Worm (Caenorhabditis elegans): ENCODE measurements around the gene nspb-8.

Gene nspb-8

ce11 chrII:14580549-14580948, at the start of gene nspb-8, which contains the start of gene nspb-9:
Gene nspb-8 (minus strand): TSS chrII:14580649.
Gene nspb-9 (plus strand): TSS chrII:14580859.
- TF ChIP-seq gei-8 (GFP tag; optimal IDR thresholded peaks at IDR 0.05) = no peak
- no peak for TF ChIP-seq ceh-44 (GFP tag; IDR thresholded peaks at IDR 0.05)
- peak; percentile 42 for TF ChIP-seq aha-1 (tag)
- no peak for TF ChIP-seq vab-7 (GFP tag; IDR thresholded peaks at IDR 0.05)
- TF ChIP-seq zip-2 (tag; optimal IDR thresholded peaks at IDR 0.05) = no peak
- TF ChIP-seq mes-2 (tag; optimal IDR thresholded peaks at IDR 0.05; ENCODE audit: poor library complexity, severe bottlenecking) = no peak
- TF ChIP-seq unc-62 (GFP tag; optimal IDR thresholded peaks at IDR 0.05 in 1 of 2) = peak in 1 of 2 experiments; percentile 46
- TF ChIP-seq unc-62 (tag; optimal IDR thresholded peaks at IDR 0.05) = no peak
- no peak for TF ChIP-seq attf-4 (tag; optimal IDR thresholded peaks at IDR 0.05)
- TF ChIP-seq aly-2 (tag; optimal IDR thresholded peaks at IDR 0.05) = no peak
- no peak for TF ChIP-seq duxl-1 (tag; optimal IDR thresholded peaks at IDR 0.05; ENCODE audit: poor library complexity)
- TF ChIP-seq daf-16 (GFP tag; optimal IDR thresholded peaks at IDR 0.05) = no peak
- TF ChIP-seq daf-16 (tag; optimal IDR thresholded peaks at IDR 0.05) = no peak

DNA sequence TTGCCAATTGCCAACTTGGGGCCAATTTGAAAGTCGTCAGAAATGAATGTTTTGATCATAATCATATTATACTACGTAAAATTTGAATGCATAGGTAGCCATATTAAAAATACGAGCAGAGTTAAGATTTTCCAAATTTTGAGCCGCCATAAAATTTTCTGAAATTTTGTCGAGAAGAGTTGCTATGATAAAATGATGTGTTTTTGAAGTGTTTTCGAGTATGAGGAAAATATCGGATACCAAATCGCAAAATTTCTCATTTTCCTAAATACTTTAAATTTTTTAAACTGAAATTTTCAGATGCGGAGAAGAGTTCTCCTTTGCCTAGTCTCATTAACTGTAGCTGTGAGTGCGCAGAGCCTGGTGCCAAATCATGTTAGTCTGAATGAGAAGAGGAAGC, 46.9 kb upstream of the nspb-8 start, which contains the start of gene tag-297:
TSS of gene tag-297 (plus strand) at position 301 of the 400 bp plus-strand sequence.
- no peak for TF ChIP-seq spr-1 (tag; optimal IDR thresholded peaks at IDR 0.05)
- TF ChIP-seq ama-1 (optimal IDR thresholded peaks at IDR 0.05) = no peak
- no peak for TF ChIP-seq hmg-1.1 (GFP tag; IDR thresholded peaks at IDR 0.05)
- no peak for TF ChIP-seq mdt-29 (GFP tag; IDR thresholded peaks at IDR 0.05)
- no peak for TF ChIP-seq pha-4 (GFP tag; IDR thresholded peaks at IDR 0.05)
- no peak for TF ChIP-seq pha-4 (tag; optimal IDR thresholded peaks at IDR 0.05)

- TF ChIP-seq egl-43 (GFP tag; IDR thresholded peaks at IDR 0.05) (no peak), hlh-11 (tag; optimal IDR thresholded peaks at IDR 0.05) (peak; percentile 4)
Observed at ce11 chrII:14626883-14627282, 46.4 kb upstream of the nspb-8 start.

DNA sequence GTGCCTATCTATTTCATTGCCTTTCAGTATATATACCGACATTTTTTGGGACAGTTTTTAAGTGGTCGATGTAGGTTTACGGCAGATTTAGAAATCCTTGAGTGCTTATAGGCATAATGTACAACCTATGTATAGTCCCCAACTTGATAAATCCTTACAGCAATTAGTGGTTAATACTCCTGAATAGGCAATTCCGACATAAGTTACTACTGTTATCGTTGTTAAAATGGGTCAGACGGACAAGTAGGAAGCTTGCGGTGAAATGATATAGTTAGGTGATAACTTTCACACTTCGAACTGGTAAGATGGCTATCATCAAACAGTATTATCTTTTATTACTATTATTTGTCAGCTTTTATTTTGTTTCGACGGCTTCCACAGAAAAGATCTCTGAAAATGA, 42.3 kb upstream of the nspb-8 start, which contains the start of gene mltn-10:
TSS of gene mltn-10 (plus strand) at position 301 of the 400 bp plus-strand sequence.
- TF ChIP-seq php-3 (GFP tag; IDR thresholded peaks at IDR 0.05) (no peak), F37D6.2 (tag; optimal IDR thresholded peaks at IDR 0.05) (no peak), snpc-4 (tag; optimal IDR thresholded peaks at IDR 0.05) (no peak), nhr-41 (GFP tag; IDR thresholded peaks at IDR 0.05) (no peak), arid-1 (GFP tag; conservative IDR thresholded peaks at IDR 0.05) (no peak), F10B5.3 (tag; optimal IDR thresholded peaks at IDR 0.05) (no peak), ceh-82 (tag; optimal IDR thresholded peaks at IDR 0.05) (no peak), F49E8.2 (tag; optimal IDR thresholded peaks at IDR 0.05; ENCODE audit: borderline replicate concordance) (no peak), lin-38 (GFP tag; IDR thresholded peaks at IDR 0.05) (no peak), hlh-30 (tag; optimal IDR thresholded peaks at IDR 0.05; ENCODE audit: insufficient read depth) (no peak), F26F4.8 (GFP tag; conservative IDR thresholded peaks at IDR 0.05) (no peak), hmg-1.1 (GFP tag; IDR thresholded peaks at IDR 0.05) (no peak)

ce11 chrII:14620730-14621129, 40.3 kb upstream of the nspb-8 start:
- TF ChIP-seq mes-2 (tag; optimal IDR thresholded peaks at IDR 0.05; ENCODE audit: poor library complexity, severe bottlenecking) (no peak), aha-1 (tag) (peak; percentile 94)

DNA sequence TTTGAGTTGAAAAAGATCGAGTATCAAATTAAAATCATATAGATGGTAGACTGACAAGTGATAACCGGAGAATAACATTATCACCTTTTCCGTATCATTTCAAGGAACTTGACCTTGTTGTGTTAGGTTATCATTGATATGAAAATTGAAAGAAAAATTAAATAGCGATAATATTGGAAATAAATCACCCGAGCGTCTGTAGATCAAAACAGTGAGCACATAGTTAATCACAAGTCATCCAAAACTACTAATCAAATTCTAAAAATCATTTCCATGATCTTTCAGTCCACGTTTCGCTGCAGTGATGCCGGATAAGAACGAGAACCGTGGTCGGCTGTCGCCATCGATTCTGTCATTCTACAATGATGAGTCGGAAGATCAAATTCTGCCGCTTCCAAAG, 39.4 kb upstream of the nspb-8 start:
- no peak for TF ChIP-seq F26F4.8 (GFP tag; conservative IDR thresholded peaks at IDR 0.05)
- no peak for TF ChIP-seq ztf-11 (tag; optimal IDR thresholded peaks at IDR 0.05)
- no peak for TF ChIP-seq tra-1 (GFP tag; IDR thresholded peaks at IDR 0.05)
- no peak for TF ChIP-seq dmd-9 (GFP tag; IDR thresholded peaks at IDR 0.05)
- no peak for TF ChIP-seq ZK546.5 (tag; optimal IDR thresholded peaks at IDR 0.05)
- TF ChIP-seq unc-39 (tag; optimal IDR thresholded peaks at IDR 0.05) = no peak
- no peak for TF ChIP-seq lim-7 (GFP tag; IDR thresholded peaks at IDR 0.05)
- TF ChIP-seq ceh-44 (GFP tag; IDR thresholded peaks at IDR 0.05) = no peak
- peak; percentile 10 for TF ChIP-seq hlh-11 (tag; optimal IDR thresholded peaks at IDR 0.05)
- TF ChIP-seq unc-62 (GFP tag; optimal IDR thresholded peaks at IDR 0.05 in 1 of 2) = peak in 1 of 2 experiments; percentile 4
- TF ChIP-seq unc-62 (tag; optimal IDR thresholded peaks at IDR 0.05) = no peak
- no peak for TF ChIP-seq D1046.2 (GFP tag; IDR thresholded peaks at IDR 0.05)
- TF ChIP-seq mxl-3 (GFP tag; optimal IDR thresholded peaks at IDR 0.05) = no peak
- no peak for TF ChIP-seq Y75B8A.6 (GFP tag; IDR thresholded peaks at IDR 0.05)
- TF ChIP-seq mep-1 (tag; optimal IDR thresholded peaks at IDR 0.05) = no peak
- no peak for TF ChIP-seq zfp-2 (tag; optimal IDR thresholded peaks at IDR 0.05)

Data from whole organism, L4 larva.